In the genomic region with DNA sequence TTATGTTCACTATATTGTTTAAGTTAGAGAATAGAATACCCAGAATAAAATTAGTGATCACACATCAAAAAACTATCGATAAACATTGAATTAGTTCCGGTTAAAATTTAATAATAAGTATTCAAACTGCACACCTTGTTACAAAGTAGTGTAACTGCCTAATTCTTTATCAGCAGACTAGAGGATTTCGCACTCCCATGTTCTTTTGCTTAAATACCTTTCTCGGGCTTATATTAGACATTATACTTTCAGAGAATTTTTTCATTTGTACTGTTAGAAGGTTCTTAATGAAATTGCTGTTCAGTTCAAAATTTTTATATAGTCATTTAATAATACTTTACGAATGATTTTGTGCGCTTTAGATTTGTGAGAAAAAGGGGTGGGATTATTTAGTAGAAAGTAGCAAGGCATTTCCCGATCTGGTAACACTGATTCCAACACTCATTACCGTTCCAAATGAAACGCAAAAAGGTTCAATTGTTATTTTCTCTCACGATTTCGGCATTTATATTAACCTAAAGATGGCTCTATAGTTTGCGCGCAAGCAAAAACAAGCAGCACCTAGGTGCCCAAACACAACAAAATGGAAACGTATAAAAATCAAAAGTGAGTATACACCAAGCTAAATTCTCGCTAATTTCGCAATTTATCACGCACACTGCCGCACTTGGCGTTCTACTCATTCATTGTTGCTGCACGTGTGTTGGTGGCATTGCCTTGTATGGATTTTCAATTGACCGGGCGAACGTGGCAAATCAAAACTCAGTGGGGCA, we compare ENCODE assay signal across 1 fruit fly cellular context.
TF ChIP-seq lines count a peak whose summit lies in the region.

Gene crc (plus strand): TSS at position 440 of the 773 bp plus-strand sequence.

TF ChIP-seq in whole organism, embryonic, 481 proteins besides CTCF, POLR2A, EP300 and RAD21 (continued from another document and continues in another):
- TF ChIP-seq pita (GFP tag; optimal IDR thresholded peaks at IDR 0.05; lab: Kevin White, UChicago), result no peak
- peak; percentile 56 for TF ChIP-seq pzg (GFP tag; optimal IDR thresholded peaks at IDR 0.05; lab: Kevin White, UChicago)
- TF ChIP-seq CrebB (tag; optimal IDR thresholded peaks at IDR 0.05; lab: Kevin White, UChicago), result no peak
- no peak for TF ChIP-seq CG3838 (GFP tag; optimal IDR thresholded peaks at IDR 0.05; lab: Kevin White, UChicago)
- TF ChIP-seq CG11247 (GFP tag; IDR thresholded peaks at IDR 0.05; lab: Robert Waterston, UW), result no peak
- TF ChIP-seq abd-A (tag; optimal IDR thresholded peaks at IDR 0.05; lab: Kevin White, UChicago), result peak; percentile 72
- no peak for TF ChIP-seq Lpt (GFP tag; optimal IDR thresholded peaks at IDR 0.05; lab: Kevin White, UChicago)
- no peak for TF ChIP-seq hth (optimal IDR thresholded peaks at IDR 0.05; lab: Kevin White, UChicago)
- peak; percentile 13 for TF ChIP-seq Myb (GFP tag; optimal IDR thresholded peaks at IDR 0.05; lab: Kevin White, UChicago)
- TF ChIP-seq kah (GFP tag; optimal IDR thresholded peaks at IDR 0.05; lab: Kevin White, UChicago), result no peak
- TF ChIP-seq Ada2b (GFP tag; IDR thresholded peaks at IDR 0.05; lab: Robert Waterston, UW), result no peak
- TF ChIP-seq CG2116 (GFP tag; optimal IDR thresholded peaks at IDR 0.05; lab: Kevin White, UChicago), result peak; percentile 60
- peak; percentile 47 for TF ChIP-seq CG34376 (GFP tag; optimal IDR thresholded peaks at IDR 0.05; lab: Kevin White, UChicago)
- peak; percentile 60 for TF ChIP-seq cwo (GFP tag; optimal IDR thresholded peaks at IDR 0.05; lab: Kevin White, UChicago)
- peak; percentile 47 for TF ChIP-seq her (GFP tag; optimal IDR thresholded peaks at IDR 0.05; lab: Kevin White, UChicago)
- peak; percentile 1 for TF ChIP-seq Meics (GFP tag; optimal IDR thresholded peaks at IDR 0.05; lab: Kevin White, UChicago)
- peak; percentile 30 for TF ChIP-seq CG9797 (GFP tag; optimal IDR thresholded peaks at IDR 0.05; lab: Kevin White, UChicago)
- peak; percentile 30 for TF ChIP-seq Chrac-16 (GFP tag; optimal IDR thresholded peaks at IDR 0.05; lab: Kevin White, UChicago)
- peak; percentile 7 for TF ChIP-seq kay (GFP tag; optimal IDR thresholded peaks at IDR 0.05; lab: Kevin White, UChicago)
- TF ChIP-seq CG12659 (GFP tag; optimal IDR thresholded peaks at IDR 0.05; lab: Kevin White, UChicago), result peak; percentile 49
- TF ChIP-seq CG2129 (GFP tag; IDR thresholded peaks at IDR 0.05; lab: Robert Waterston, UW; ENCODE audit: partially characterized antibody), result no peak
- no peak for TF ChIP-seq luna (GFP tag; optimal IDR thresholded peaks at IDR 0.05; lab: Kevin White, UChicago)
- TF ChIP-seq Sry-δ (GFP tag; optimal IDR thresholded peaks at IDR 0.05; lab: Kevin White, UChicago), result peak; percentile 63
- TF ChIP-seq CG17829 (tag; optimal IDR thresholded peaks at IDR 0.05; lab: Kevin White, UChicago), result peak; percentile 3
- no peak for TF ChIP-seq ems (GFP tag; optimal IDR thresholded peaks at IDR 0.05; lab: Kevin White, UChicago)
- TF ChIP-seq CG1603 (tag; optimal IDR thresholded peaks at IDR 0.05; lab: Kevin White, UChicago), result peak; percentile 79
- peak; percentile 16 for TF ChIP-seq CG15696 (tag; optimal IDR thresholded peaks at IDR 0.05; lab: Kevin White, UChicago)
- TF ChIP-seq CG16813 (GFP tag; IDR thresholded peaks at IDR 0.05; lab: Robert Waterston, UW; ENCODE audit: partially characterized antibody), result peak; percentile 59; the same call in 2 of the 3 replicates
- TF ChIP-seq HLH4C (GFP tag; IDR thresholded peaks at IDR 0.05; lab: Robert Waterston, UW; ENCODE audit: partially characterized antibody), result peak; percentile 70
- peak; percentile 53 for TF ChIP-seq CG2678 (tag; optimal IDR thresholded peaks at IDR 0.05; lab: Kevin White, UChicago)
- no peak for TF ChIP-seq CG8290 (GFP tag; optimal IDR thresholded peaks at IDR 0.05; lab: Kevin White, UChicago)
- TF ChIP-seq CG8290 (tag; optimal IDR thresholded peaks at IDR 0.05; lab: Kevin White, UChicago), result peak in 1 of 2 experiments; percentile 21
- no peak for TF ChIP-seq ttk (GFP tag; IDR thresholded peaks at IDR 0.05; lab: Robert Waterston, UW)
- TF ChIP-seq Dbx (GFP tag; IDR thresholded peaks at IDR 0.05; lab: Robert Waterston, UW), result peak; percentile 30; the same call in 1 of the 3 replicates
- TF ChIP-seq CG8281 (tag; optimal IDR thresholded peaks at IDR 0.05; lab: Kevin White, UChicago), result no peak
- TF ChIP-seq vvl (GFP tag; IDR thresholded peaks at IDR 0.05; lab: Robert Waterston, UW), result peak; percentile 13; the same call in 1 of the 2 replicates
- no peak for TF ChIP-seq CG6689 (GFP tag; IDR thresholded peaks at IDR 0.05; lab: Robert Waterston, UW)
- TF ChIP-seq rib (GFP tag; IDR thresholded peaks at IDR 0.05; lab: Robert Waterston, UW), result peak; percentile 79; the same call in 1 of the 2 replicates
- TF ChIP-seq nerfin-1 (tag; optimal IDR thresholded peaks at IDR 0.05; lab: Kevin White, UChicago), result peak; percentile 1
- no peak for TF ChIP-seq CG2875 (GFP tag; optimal IDR thresholded peaks at IDR 0.05; lab: Kevin White, UChicago)
- TF ChIP-seq Oli (tag; optimal IDR thresholded peaks at IDR 0.05; lab: Kevin White, UChicago), result no peak
- peak; percentile 24 for TF ChIP-seq CG10147 (GFP tag; optimal IDR thresholded peaks at IDR 0.05; lab: Kevin White, UChicago)
- no peak for TF ChIP-seq CG18011 (GFP tag; optimal IDR thresholded peaks at IDR 0.05; lab: Kevin White, UChicago)
- no peak for TF ChIP-seq CG12744 (GFP tag; optimal IDR thresholded peaks at IDR 0.05; lab: Kevin White, UChicago)
- no peak for TF ChIP-seq Spps (tag; optimal IDR thresholded peaks at IDR 0.05; lab: Kevin White, UChicago)
- peak; percentile 44 for TF ChIP-seq Fer1 (GFP tag; optimal IDR thresholded peaks at IDR 0.05; lab: Kevin White, UChicago)
- peak; percentile 39; the same call in 1 of the 2 replicates for TF ChIP-seq hbn (GFP tag; IDR thresholded peaks at IDR 0.05; lab: Robert Waterston, UW; ENCODE audit: partially characterized antibody)
- TF ChIP-seq Jarid2 (GFP tag; optimal IDR thresholded peaks at IDR 0.05; lab: Kevin White, UChicago), result peak; percentile 56
- peak; percentile 62 for TF ChIP-seq CG13287 (GFP tag; IDR thresholded peaks at IDR 0.05; lab: Robert Waterston, UW; ENCODE audit: partially characterized antibody)
- peak; percentile 39 for TF ChIP-seq Hsf (GFP tag; optimal IDR thresholded peaks at IDR 0.05; lab: Kevin White, UChicago)
- peak; percentile 45 for TF ChIP-seq CG13775 (GFP tag; optimal IDR thresholded peaks at IDR 0.05; lab: Kevin White, UChicago)
- TF ChIP-seq CG15479 (GFP tag; optimal IDR thresholded peaks at IDR 0.05; lab: Kevin White, UChicago), result peak; percentile 83
- peak; percentile 23 for TF ChIP-seq Elba2 (GFP tag; optimal IDR thresholded peaks at IDR 0.05; lab: Kevin White, UChicago)
- no peak for TF ChIP-seq wek (GFP tag; optimal IDR thresholded peaks at IDR 0.05; lab: Kevin White, UChicago)
- TF ChIP-seq CG14710 (tag; optimal IDR thresholded peaks at IDR 0.05; lab: Kevin White, UChicago), result peak; percentile 65
- TF ChIP-seq CG6813 (GFP tag; optimal IDR thresholded peaks at IDR 0.05; lab: Kevin White, UChicago), result peak; percentile 29
- peak; percentile 11 for TF ChIP-seq CG10654 (GFP tag; optimal IDR thresholded peaks at IDR 0.05; lab: Kevin White, UChicago)
- no peak for TF ChIP-seq CG8388 (GFP tag; optimal IDR thresholded peaks at IDR 0.05; lab: Kevin White, UChicago)
- peak; percentile 12 for TF ChIP-seq dmrt11E (tag; optimal IDR thresholded peaks at IDR 0.05; lab: Kevin White, UChicago)
- no peak for TF ChIP-seq dimm (GFP tag; IDR thresholded peaks at IDR 0.05; lab: Robert Waterston, UW)
- TF ChIP-seq CG11504 (tag; optimal IDR thresholded peaks at IDR 0.05; lab: Kevin White, UChicago), result peak; percentile 36
- TF ChIP-seq CG14014 (GFP tag; IDR thresholded peaks at IDR 0.05; lab: Robert Waterston, UW), result no peak
- TF ChIP-seq Bgb (GFP tag; IDR thresholded peaks at IDR 0.05; lab: Robert Waterston, UW; ENCODE audit: partially characterized antibody), result peak; percentile 41
- no peak for TF ChIP-seq lov (optimal IDR thresholded peaks at IDR 0.05; lab: Kevin White, UChicago)
- TF ChIP-seq lov (GFP tag; IDR thresholded peaks at IDR 0.05; lab: Robert Waterston, UW), result 0 out of 3 replicates have a peak, but pooled peaks have one; percentile 22
- peak; percentile 11 for TF ChIP-seq CG15269 (tag; optimal IDR thresholded peaks at IDR 0.05; lab: Kevin White, UChicago)
- TF ChIP-seq jing (GFP tag; optimal IDR thresholded peaks at IDR 0.05; lab: Kevin White, UChicago), result no peak
- no peak for TF ChIP-seq CG16779 (GFP tag; IDR thresholded peaks at IDR 0.05; lab: Robert Waterston, UW)
- no peak for TF ChIP-seq dysf (GFP tag; IDR thresholded peaks at IDR 0.05; lab: Robert Waterston, UW)
- peak; percentile 22 for TF ChIP-seq phol (tag; optimal IDR thresholded peaks at IDR 0.05; lab: Kevin White, UChicago)
- no peak for TF ChIP-seq CG5953 (GFP tag; IDR thresholded peaks at IDR 0.05; lab: Robert Waterston, UW)
- no peak for TF ChIP-seq CG11696 (GFP tag; IDR thresholded peaks at IDR 0.05; lab: Robert Waterston, UW)
- TF ChIP-seq CG31224 (GFP tag; IDR thresholded peaks at IDR 0.05; lab: Robert Waterston, UW), result no peak; the same call in 1 of the 2 replicates
- peak; percentile 21 for TF ChIP-seq pros (GFP tag; optimal IDR thresholded peaks at IDR 0.05; lab: Kevin White, UChicago)
- peak; percentile 65 for TF ChIP-seq gem (tag; optimal IDR thresholded peaks at IDR 0.05; lab: Kevin White, UChicago)
- no peak for TF ChIP-seq Atf6 (GFP tag; IDR thresholded peaks at IDR 0.05; lab: Robert Waterston, UW)
- TF ChIP-seq CG17568 (GFP tag; optimal IDR thresholded peaks at IDR 0.05; lab: Kevin White, UChicago), result peak; percentile 44
- TF ChIP-seq CG7987 (GFP tag; optimal IDR thresholded peaks at IDR 0.05; lab: Kevin White, UChicago), result no peak
- peak; percentile 31 for TF ChIP-seq CG6765 (GFP tag; optimal IDR thresholded peaks at IDR 0.05; lab: Kevin White, UChicago)
- no peak for TF ChIP-seq prd (optimal IDR thresholded peaks at IDR 0.05; lab: Kevin White, UChicago)
- 0 out of 3 replicates have a peak, but pooled peaks have one; percentile 34 for TF ChIP-seq prd (GFP tag; IDR thresholded peaks at IDR 0.05; lab: Robert Waterston, UW)
- TF ChIP-seq exex (tag; optimal IDR thresholded peaks at IDR 0.05; lab: Kevin White, UChicago), result peak; percentile 57
- TF ChIP-seq onecut (GFP tag; IDR thresholded peaks at IDR 0.05; lab: Robert Waterston, UW), result no peak
- no peak for TF ChIP-seq Six4 (GFP tag; optimal IDR thresholded peaks at IDR 0.05; lab: Kevin White, UChicago)
- TF ChIP-seq BEAF-32 (GFP tag; optimal IDR thresholded peaks at IDR 0.05; lab: Kevin White, UChicago), result peak; percentile 71
- peak; percentile 16 for TF ChIP-seq CG7556 (GFP tag; optimal IDR thresholded peaks at IDR 0.05; lab: Kevin White, UChicago)
- TF ChIP-seq Dll (GFP tag; IDR thresholded peaks at IDR 0.05; lab: Robert Waterston, UW; ENCODE audit: partially characterized antibody), result peak; percentile 62; the same call in 3 of the 4 replicates
- no peak for TF ChIP-seq twi (tag; optimal IDR thresholded peaks at IDR 0.05; lab: Kevin White, UChicago)
- TF ChIP-seq Scr (GFP tag; IDR thresholded peaks at IDR 0.05; lab: Robert Waterston, UW; ENCODE audit: partially characterized antibody), result peak; percentile 64
- TF ChIP-seq amos (GFP tag; IDR thresholded peaks at IDR 0.05; lab: Robert Waterston, UW; ENCODE audit: partially characterized antibody), result peak; percentile 34; the same call in 1 of the 2 replicates
- TF ChIP-seq CG18262 (tag; optimal IDR thresholded peaks at IDR 0.05; lab: Kevin White, UChicago), result peak; percentile 44
- peak; percentile 20 for TF ChIP-seq Sox102F (GFP tag; optimal IDR thresholded peaks at IDR 0.05; lab: Kevin White, UChicago)
- no peak for TF ChIP-seq Ravus (GFP tag; IDR thresholded peaks at IDR 0.05; lab: Robert Waterston, UW)
- no peak for TF ChIP-seq Tbp (GFP tag; optimal IDR thresholded peaks at IDR 0.05; lab: Kevin White, UChicago)
- peak; percentile 4 for TF ChIP-seq CG4820 (GFP tag; optimal IDR thresholded peaks at IDR 0.05; lab: Kevin White, UChicago)
- no peak for TF ChIP-seq lab (GFP tag; optimal IDR thresholded peaks at IDR 0.05; lab: Kevin White, UChicago)
- TF ChIP-seq gsb-n (tag; optimal IDR thresholded peaks at IDR 0.05; lab: Kevin White, UChicago), result peak; percentile 95
- no peak for TF ChIP-seq CG17802 (tag; optimal IDR thresholded peaks at IDR 0.05; lab: Kevin White, UChicago)
- peak; percentile 29 for TF ChIP-seq CG17186 (GFP tag; optimal IDR thresholded peaks at IDR 0.05; lab: Kevin White, UChicago)
- peak; percentile 57 for TF ChIP-seq CG30403 (GFP tag; optimal IDR thresholded peaks at IDR 0.05; lab: Kevin White, UChicago)
- no peak for TF ChIP-seq en (GFP tag; optimal IDR thresholded peaks at IDR 0.05; lab: Kevin White, UChicago)
- TF ChIP-seq CG4424 (GFP tag; optimal IDR thresholded peaks at IDR 0.05; lab: Kevin White, UChicago), result peak; percentile 32
- peak; percentile 52; the same call in 2 of the 3 replicates for TF ChIP-seq CG34224 (GFP tag; IDR thresholded peaks at IDR 0.05; lab: Robert Waterston, UW; ENCODE audit: partially characterized antibody)
- TF ChIP-seq Side (GFP tag; optimal IDR thresholded peaks at IDR 0.05; lab: Kevin White, UChicago), result no peak
- peak; percentile 28 for TF ChIP-seq CG4617 (GFP tag; optimal IDR thresholded peaks at IDR 0.05; lab: Kevin White, UChicago; ENCODE audit: borderline replicate concordance)
- peak; percentile 10; the same call in 1 of the 2 replicates for TF ChIP-seq E2f2 (GFP tag; IDR thresholded peaks at IDR 0.05; lab: Robert Waterston, UW)
- TF ChIP-seq nerfin-2 (GFP tag; IDR thresholded peaks at IDR 0.05; lab: Robert Waterston, UW; ENCODE audit: partially characterized antibody), result 0 out of 2 replicates have a peak, but pooled peaks have one; percentile 17
- TF ChIP-seq fd102C (GFP tag; optimal IDR thresholded peaks at IDR 0.05; lab: Kevin White, UChicago), result no peak
- no peak for TF ChIP-seq CG10274 (GFP tag; optimal IDR thresholded peaks at IDR 0.05; lab: Kevin White, UChicago)
- peak; percentile 99 for TF ChIP-seq MESR4 (GFP tag; optimal IDR thresholded peaks at IDR 0.05; lab: Kevin White, UChicago)
- peak; percentile 10 for TF ChIP-seq grau (tag; optimal IDR thresholded peaks at IDR 0.05; lab: Kevin White, UChicago)
- TF ChIP-seq CG5180 (GFP tag; optimal IDR thresholded peaks at IDR 0.05; lab: Kevin White, UChicago), result no peak
- peak; percentile 19 for TF ChIP-seq sug (tag; optimal IDR thresholded peaks at IDR 0.05; lab: Kevin White, UChicago)
- TF ChIP-seq bigmax (GFP tag; optimal IDR thresholded peaks at IDR 0.05; lab: Kevin White, UChicago), result peak; percentile 65
- peak in 1 of 3 experiments; percentile 57 for TF ChIP-seq lola (GFP tag; optimal IDR thresholded peaks at IDR 0.05; lab: Kevin White, UChicago)
- no peak for TF ChIP-seq Hr39 (optimal IDR thresholded peaks at IDR 0.05; lab: Kevin White, UChicago)
- TF ChIP-seq Hey (tag; optimal IDR thresholded peaks at IDR 0.05; lab: Kevin White, UChicago), result no peak
- peak; percentile 1; the same call in 1 of the 3 replicates for TF ChIP-seq B-H1 (GFP tag; IDR thresholded peaks at IDR 0.05; lab: Robert Waterston, UW)
- no peak for TF ChIP-seq ftz-f1 (GFP tag; optimal IDR thresholded peaks at IDR 0.05; lab: Kevin White, UChicago)
